Worm (Caenorhabditis elegans) whole organism, late embryonic: ENCODE results near the gene tag-243.

Experiments
- ceh-18 ChIP-seq: sonication (generic microtip); optimal IDR thresholded peaks from 2 replicates; lab custom pipeline; 2016; ENCODE audit warnings: missing genetic modification characterization, missing compliant biosample characterization
- dve-1 ChIP-seq: sonication (generic microtip); optimal IDR thresholded peaks from 2 replicates; lab custom pipeline; 2017; ENCODE audit warnings: antibody characterized with exemption, mild to moderate bottlenecking, missing genetic modification characterization, missing compliant biosample characterization
- elt-2 ChIP-seq: sonication (generic microtip); optimal IDR thresholded peaks from 2 replicates; lab custom pipeline; 2016; ENCODE audit warnings: missing genetic modification reagents, missing genetic modification characterization, missing compliant biosample characterization
- lin-11 ChIP-seq: fragments of 200-800 bp; sonication (Bioruptor generic); optimal IDR thresholded peaks from 2 replicates; lab custom pipeline; 2018; ENCODE audit warnings: mild to moderate bottlenecking, missing genetic modification characterization, missing compliant biosample characterization
- nhr-11 ChIP-seq: fragments of 150-350 bp; optimal IDR thresholded peaks from 2 replicates; lab custom pipeline; 2014; ENCODE audit warnings: missing biosample characterization, missing genetic modification characterization
- pha-4 ChIP-seq: fragments of 150-350 bp; optimal IDR thresholded peaks from 2 replicates; lab custom pipeline; 2018; ENCODE audit warnings: missing biosample characterization, missing genetic modification reagents, missing genetic modification characterization
- tbx-2 ChIP-seq: sonication (generic microtip); optimal IDR thresholded peaks from 2 replicates; lab custom pipeline; 2016; ENCODE audit warnings: missing genetic modification characterization, missing compliant biosample characterization
- unc-55 ChIP-seq: sonication (generic microtip); optimal IDR thresholded peaks from 2 replicates; lab custom pipeline; 2017; ENCODE audit warnings: missing biosample characterization, missing genetic modification reagents, missing genetic modification characterization

ce11 chrIII:4697819-4698218, 9.6 kb upstream of the tag-243 start, which contains the start of gene dnj-18:
- TF ChIP-seq ceh-18 (tag; lab: Kevin White, UChicago) (no peak), lin-11 (no peak), tbx-2 (tag; lab: Kevin White, UChicago) (no peak), pha-4 (tag; lab: Kevin White, UChicago) (no peak), unc-55 (no peak), elt-2 (tag; lab: Kevin White, UChicago) (no peak), nhr-11 (tag; lab: Kevin White, UChicago) (no peak), dve-1 (tag; lab: Kevin White, UChicago) (no peak)
